Worm (Caenorhabditis elegans) whole organism, L4 larva: ENCODE data around the gene zfp-2.

Experiments
- Y105C5A.15 ChIP-seq: fragments of 200-800 bp; sonication (Bioruptor generic); IDR thresholded peaks from 2 replicates; pipeline ENCODE4 v1.3.6; 2022; ENCODE audit warnings: missing genetic modification characterization, missing compliant biosample characterization
- ZK337.2 ChIP-seq: fragments of 200-800 bp; sonication (Bioruptor generic); IDR thresholded peaks from 2 replicates; pipeline ENCODE4 v1.3.6; 2022; ENCODE audit warnings: missing genetic modification reagents, missing genetic modification characterization, missing compliant biosample characterization
- ama-1 ChIP-seq: fragments of 150-350 bp; optimal IDR thresholded peaks from 2 replicates; lab custom pipeline; 2014; ENCODE audit warnings: inconsistent platforms, mixed read lengths
- mxl-2 ChIP-seq: fragments of 200-800 bp; sonication (Bioruptor generic); conservative IDR thresholded peaks from 2 replicates; pipeline ENCODE4 v1.3.6; 2022; ENCODE audit warnings: missing genetic modification reagents, missing genetic modification characterization, missing compliant biosample characterization
- nhr-77 ChIP-seq: fragments of 150-350 bp; optimal IDR thresholded peaks from 2 replicates; lab custom pipeline; 2014; ENCODE audit warnings: missing biosample characterization, missing genetic modification characterization
- pha-4 ChIP-seq, 2 experiments: fragments of 150-350 bp in 1 of 2; fragments of 200-800 bp in 1 of 2; sonication (Bioruptor generic) in 1 of 2; IDR thresholded peaks in 1 of 2; optimal IDR thresholded peaks in 1 of 2; 2 replicates each; pipeline versions ENCODE4 v1.3.6 to Lab custom; 2014 to 2022; ENCODE audit warnings: missing genetic modification characterization in 2 of 2, missing genetic modification reagents in 2 of 2, missing biosample characterization in 1 of 2, missing compliant biosample characterization in 1 of 2
- ztf-11 ChIP-seq: fragments of 150-350 bp; optimal IDR thresholded peaks from 2 replicates; lab custom pipeline; 2014; ENCODE audit warnings: missing biosample characterization, missing genetic modification characterization

DNA sequence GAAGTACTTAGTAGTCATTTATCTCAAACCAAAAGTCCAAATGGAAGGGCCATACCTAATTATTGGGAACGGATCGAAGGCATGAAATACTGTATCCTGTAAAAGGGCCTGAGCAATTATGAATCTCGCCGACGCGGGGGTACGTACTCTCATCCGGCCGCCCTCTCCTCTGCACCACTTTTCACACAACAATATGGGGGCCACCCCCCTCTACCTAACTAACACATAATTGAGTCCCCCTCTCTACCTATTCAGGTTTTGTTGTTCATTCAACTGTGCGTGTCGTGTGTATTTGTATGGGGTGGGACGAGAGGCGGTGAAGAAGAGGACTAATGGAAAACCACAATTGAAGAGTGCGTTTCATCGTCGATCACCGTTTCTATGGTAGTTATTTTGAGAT lies 17.0 kb downstream of the zfp-2 start:
- no peak for TF ChIP-seq pha-4 (GFP tag; IDR thresholded peaks at IDR 0.05; lab: Robert Waterston, UW)
- no peak for TF ChIP-seq pha-4 (tag; optimal IDR thresholded peaks at IDR 0.05; lab: Kevin White, UChicago)
- no peak for TF ChIP-seq ztf-11 (tag; lab: Kevin White, UChicago)
- TF ChIP-seq Y105C5A.15 = no peak
- TF ChIP-seq mxl-2 (GFP tag; lab: Robert Waterston, UW) = no peak
- TF ChIP-seq ZK337.2 (GFP tag; lab: Robert Waterston, UW) = no peak
- no peak for TF ChIP-seq ama-1 (lab: Kevin White, UChicago)
- no peak for TF ChIP-seq nhr-77 (tag; lab: Kevin White, UChicago)
